Worm (Caenorhabditis elegans) whole organism, L3 larva: ENCODE results near the gene Y73F8A.5.

Source experiments
- ceh-9 ChIP-seq: sonication (generic microtip); optimal IDR thresholded peaks from 2 replicates; lab custom pipeline; 2018; ENCODE audit warnings: missing biosample characterization, missing genetic modification characterization
- elt-2 ChIP-seq: sonication (generic microtip); optimal IDR thresholded peaks from 2 replicates; lab custom pipeline; 2016; ENCODE audit warnings: missing genetic modification reagents, mild to moderate bottlenecking, missing genetic modification characterization, missing compliant biosample characterization
- nhr-12 ChIP-seq: fragments of 150-350 bp; optimal IDR thresholded peaks from 2 replicates; lab custom pipeline; 2014; ENCODE audit warnings: missing biosample characterization, missing genetic modification characterization
- pqm-1 ChIP-seq: fragments of 150-350 bp; optimal IDR thresholded peaks from 2 replicates; lab custom pipeline; 2017; ENCODE audit warnings: missing biosample characterization, missing genetic modification characterization, inconsistent platforms
- zag-1 ChIP-seq: fragments of 150-350 bp; optimal IDR thresholded peaks from 2 replicates; lab custom pipeline; 2014; ENCODE audit warnings: missing biosample characterization, missing genetic modification characterization

DNA sequence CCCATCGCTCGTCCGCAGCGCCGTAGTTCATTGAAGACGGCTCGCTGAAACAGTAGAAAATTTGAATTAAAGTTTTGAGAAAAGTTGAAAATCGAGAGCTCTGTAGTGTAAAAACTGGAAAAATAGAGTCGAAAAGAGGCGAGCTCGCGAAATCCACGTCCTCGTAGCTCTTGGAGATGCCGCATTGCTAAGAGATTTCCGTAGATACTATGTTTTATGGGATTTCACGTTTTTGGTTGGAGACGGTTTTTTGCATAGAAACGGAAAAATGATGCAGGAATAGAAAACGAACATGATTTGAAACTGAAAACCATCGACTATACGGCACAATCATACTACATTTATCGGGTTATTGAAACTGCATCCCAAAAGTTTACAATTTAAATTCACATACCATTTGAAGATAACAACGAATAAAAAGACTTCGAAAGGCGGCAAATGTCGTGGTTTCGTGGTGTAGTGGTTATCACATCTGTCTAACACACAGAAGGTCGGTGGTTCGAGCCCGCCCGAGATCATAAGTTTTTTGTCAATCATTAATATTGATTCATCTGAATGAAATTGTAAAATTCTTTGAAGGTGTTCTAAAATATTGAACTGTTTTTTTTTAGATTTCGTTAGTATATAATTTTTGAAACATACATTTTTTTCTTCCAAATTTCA is 24.6 kb upstream of the Y73F8A.5 start, which contains the start of gene pkd-2:
- TF ChIP-seq nhr-12 (tag; lab: Kevin White, UChicago) (no peak), elt-2 (tag; lab: Kevin White, UChicago) (peak; percentile 23), zag-1 (no peak), ceh-9 (tag; lab: Kevin White, UChicago) (no peak), pqm-1 (tag; lab: Kevin White, UChicago) (peak; percentile 6)
